Worm (Caenorhabditis elegans) whole organism, late embryonic: Measurements from ENCODE around the gene acp-5.

ENCODE experiments used
- F13H6.1 ChIP-seq: sonication (generic microtip); optimal IDR thresholded peaks from 2 replicates; lab custom pipeline; 2016; ENCODE audit warnings: missing genetic modification characterization, missing compliant biosample characterization
- K02D7.2 ChIP-seq: sonication (generic microtip); optimal IDR thresholded peaks from 2 replicates; lab custom pipeline; 2017; ENCODE audit warnings: mild to moderate bottlenecking, missing genetic modification characterization, missing compliant biosample characterization
- K09A11.1 ChIP-seq: sonication (generic microtip); optimal IDR thresholded peaks from 2 replicates; lab custom pipeline; 2017; ENCODE audit warnings: antibody characterized with exemption, mild to moderate bottlenecking, missing genetic modification characterization, missing compliant biosample characterization; ENCODE audit not compliant: insufficient read depth
- ahr-1 ChIP-seq: sonication (generic microtip); optimal IDR thresholded peaks from 2 replicates; lab custom pipeline; 2016; ENCODE audit warnings: missing genetic modification characterization, missing compliant biosample characterization
- ceh-18 ChIP-seq: sonication (generic microtip); optimal IDR thresholded peaks from 2 replicates; lab custom pipeline; 2016; ENCODE audit warnings: missing genetic modification characterization, missing compliant biosample characterization
- ceh-2 ChIP-seq: sonication (generic microtip); optimal IDR thresholded peaks from 2 replicates; lab custom pipeline; 2016; ENCODE audit warnings: missing genotype, missing genetic modification characterization, missing compliant biosample characterization
- ceh-24 ChIP-seq: sonication (generic microtip); optimal IDR thresholded peaks from 2 replicates; lab custom pipeline; 2016; ENCODE audit warnings: mild to moderate bottlenecking, missing genetic modification characterization, missing compliant biosample characterization
- ceh-30 ChIP-seq: fragments of 150-350 bp; optimal IDR thresholded peaks from 2 replicates; lab custom pipeline; 2014; ENCODE audit warnings: missing biosample characterization, missing genetic modification characterization
- ceh-31 ChIP-seq: sonication (generic microtip); optimal IDR thresholded peaks from 2 replicates; lab custom pipeline; 2016; ENCODE audit warnings: missing genetic modification characterization, missing compliant biosample characterization
- ceh-45 ChIP-seq: fragments of 200-800 bp; sonication (Bioruptor generic); IDR thresholded peaks from 2 replicates; pipeline ENCODE4 v1.3.6; 2022; ENCODE audit warnings: missing genetic modification reagents, missing genetic modification characterization, missing compliant biosample characterization
- ceh-48 ChIP-seq: sonication (generic microtip); optimal IDR thresholded peaks from 2 replicates; lab custom pipeline; 2016; ENCODE audit warnings: missing genetic modification characterization, inconsistent platforms, missing compliant biosample characterization
- ceh-9 ChIP-seq: sonication (generic microtip); optimal IDR thresholded peaks from 2 replicates; lab custom pipeline; 2016; ENCODE audit warnings: mild to moderate bottlenecking, missing genetic modification characterization, inconsistent platforms, missing compliant biosample characterization
- dmd-4 ChIP-seq: sonication (generic microtip); optimal IDR thresholded peaks from 2 replicates; lab custom pipeline; 2016; ENCODE audit warnings: borderline replicate concordance, missing genetic modification characterization, missing compliant biosample characterization
- elt-2 ChIP-seq: sonication (generic microtip); optimal IDR thresholded peaks from 2 replicates; lab custom pipeline; 2016; ENCODE audit warnings: missing genetic modification reagents, missing genetic modification characterization, missing compliant biosample characterization
- ets-4 ChIP-seq: sonication (generic microtip); optimal IDR thresholded peaks from 2 replicates; lab custom pipeline; 2016; ENCODE audit warnings: missing genetic modification characterization, missing compliant biosample characterization
- eyg-1 ChIP-seq: sonication (generic microtip); optimal IDR thresholded peaks from 2 replicates; lab custom pipeline; 2016; ENCODE audit warnings: missing genotype, missing genetic modification characterization, missing compliant biosample characterization
- fax-1 ChIP-seq: sonication (generic microtip); optimal IDR thresholded peaks from 2 replicates; lab custom pipeline; 2016; ENCODE audit warnings: missing genotype, missing genetic modification characterization, missing compliant biosample characterization
- fkh-10 ChIP-seq: fragments of 150-350 bp; optimal IDR thresholded peaks from 2 replicates; lab custom pipeline; 2014; ENCODE audit warnings: missing biosample characterization, missing genetic modification reagents, missing genetic modification characterization
- hlh-13 ChIP-seq: fragments of 200-800 bp; sonication (Bioruptor generic); optimal IDR thresholded peaks from 2 replicates; lab custom pipeline; 2018; ENCODE audit warnings: mild to moderate bottlenecking, missing genetic modification characterization, missing compliant biosample characterization
- hlh-30 ChIP-seq: sonication (generic microtip); optimal IDR thresholded peaks from 2 replicates; lab custom pipeline; 2017; ENCODE audit warnings: antibody characterized with exemption, missing genetic modification characterization, missing compliant biosample characterization; ENCODE audit not compliant: insufficient read depth
- lin-11 ChIP-seq: fragments of 200-800 bp; sonication (Bioruptor generic); optimal IDR thresholded peaks from 2 replicates; lab custom pipeline; 2018; ENCODE audit warnings: mild to moderate bottlenecking, missing genetic modification characterization, missing compliant biosample characterization
- madf-2 ChIP-seq: sonication (generic microtip); optimal IDR thresholded peaks from 2 replicates; lab custom pipeline; 2017; ENCODE audit warnings: missing genetic modification characterization, missing compliant biosample characterization
- nfya-1 ChIP-seq: sonication (generic microtip); optimal IDR thresholded peaks from 2 replicates; lab custom pipeline; 2017; ENCODE audit warnings: missing genetic modification characterization, mild to moderate bottlenecking, missing compliant biosample characterization, antibody characterized with exemption, moderate library complexity
- nhr-232 ChIP-seq: sonication (generic microtip); optimal IDR thresholded peaks from 2 replicates; lab custom pipeline; 2016; ENCODE audit warnings: missing genetic modification characterization, missing compliant biosample characterization
- odd-2 ChIP-seq: sonication (generic microtip); optimal IDR thresholded peaks from 2 replicates; lab custom pipeline; 2017; ENCODE audit warnings: antibody characterized with exemption, mild to moderate bottlenecking, missing genetic modification characterization, missing compliant biosample characterization
- pha-4 ChIP-seq: fragments of 150-350 bp; optimal IDR thresholded peaks from 2 replicates; lab custom pipeline; 2018; ENCODE audit warnings: missing biosample characterization, missing genetic modification reagents, missing genetic modification characterization
- pqm-1 ChIP-seq: sonication (generic microtip); optimal IDR thresholded peaks from 2 replicates; lab custom pipeline; 2016; ENCODE audit warnings: missing genetic modification characterization, missing compliant biosample characterization
- pros-1 ChIP-seq: fragments of 150-350 bp; optimal IDR thresholded peaks from 2 replicates; lab custom pipeline; 2014; ENCODE audit warnings: missing biosample characterization, missing genetic modification reagents, missing genetic modification characterization
- rnt-1 ChIP-seq: sonication (generic microtip); optimal IDR thresholded peaks from 2 replicates; lab custom pipeline; 2016; ENCODE audit warnings: missing genetic modification characterization, missing compliant biosample characterization
- sdc-2 ChIP-seq: sonication (generic microtip); optimal IDR thresholded peaks from 2 replicates; lab custom pipeline; 2016; ENCODE audit warnings: missing genotype, missing genetic modification characterization, missing compliant biosample characterization
- tbx-7 ChIP-seq: sonication (generic microtip); optimal IDR thresholded peaks from 2 replicates; lab custom pipeline; 2016; ENCODE audit warnings: missing genotype, missing genetic modification characterization, missing compliant biosample characterization
- ttx-3 ChIP-seq: sonication (generic microtip); optimal IDR thresholded peaks from 2 replicates; lab custom pipeline; 2016; ENCODE audit warnings: missing genetic modification reagents, missing genetic modification characterization, missing compliant biosample characterization
- unc-3 ChIP-seq, 2 experiments: fragments of 200-800 bp in 1 of 2; sonication (Bioruptor generic) in 1 of 2; sonication (generic microtip) in 1 of 2; conservative IDR thresholded peaks in 1 of 2; optimal IDR thresholded peaks in 1 of 2; 2 replicates each; pipeline versions ENCODE4 v1.3.6 to Lab custom; 2016 to 2022; ENCODE audit warnings: missing compliant biosample characterization in 2 of 2, missing genetic modification characterization in 2 of 2, missing genetic modification reagents in 1 of 2
- unc-42 ChIP-seq: sonication (generic microtip); optimal IDR thresholded peaks from 2 replicates; lab custom pipeline; 2016; ENCODE audit warnings: missing genotype, missing genetic modification characterization, missing compliant biosample characterization
- unc-86 ChIP-seq: sonication (generic microtip); optimal IDR thresholded peaks from 2 replicates; lab custom pipeline; 2016; ENCODE audit warnings: missing genetic modification characterization, missing compliant biosample characterization

acp-5 gene

ce11 chrX:5829175-5829574, at the start of gene acp-5:
acp-5 (plus strand) TSS chrX:5829435.
- TF ChIP-seq unc-86 (no peak), elt-2 (no peak), fax-1 (tag; lab: Kevin White, UChicago) (no peak), fkh-10 (no peak), pha-4 (no peak), eyg-1 (tag; lab: Kevin White, UChicago) (no peak), ceh-2 (tag; lab: Kevin White, UChicago) (no peak), ceh-48 (tag; lab: Kevin White, UChicago) (no peak), pqm-1 (tag; lab: Kevin White, UChicago) (no peak), K09A11.1 (tag; lab: Kevin White, UChicago) (no peak), lin-11 (tag; lab: Kevin White, UChicago) (no peak), ahr-1 (no peak)
- TF ChIP-seq, all 69 proteins: peak for 0

- peak; percentile 56 for TF ChIP-seq hlh-30 (tag; lab: Kevin White, UChicago)
- no peak for TF ChIP-seq ceh-18 (tag; lab: Kevin White, UChicago)
- peak; percentile 1 for TF ChIP-seq nfya-1
- TF ChIP-seq ceh-9, result no peak
- no peak for TF ChIP-seq ceh-48 (tag; lab: Kevin White, UChicago)
- TF ChIP-seq, all 69 proteins: peak for 2
Observed at ce11 chrX:5780672-5781182, 48.5 kb upstream of the acp-5 start, which contains the start of gene sft-4. sft-4 (minus strand) TSS chrX:5780722.

ce11 chrX:5781294-5781693, 47.9 kb upstream of the acp-5 start:
- TF ChIP-seq ceh-24 (tag; lab: Kevin White, UChicago) (no peak), ceh-2 (tag; lab: Kevin White, UChicago) (no peak), unc-3 (GFP tag; conservative IDR thresholded peaks at IDR 0.05; lab: Robert Waterston, UW) (no peak), unc-3 (tag; optimal IDR thresholded peaks at IDR 0.05; lab: Kevin White, UChicago) (no peak), ets-4 (no peak), F13H6.1 (tag; lab: Kevin White, UChicago) (no peak), pqm-1 (tag; lab: Kevin White, UChicago) (no peak), ceh-18 (tag; lab: Kevin White, UChicago) (no peak), pros-1 (no peak), nhr-232 (no peak), odd-2 (no peak), ceh-48 (tag; lab: Kevin White, UChicago) (no peak), dmd-4 (tag; lab: Kevin White, UChicago) (no peak), sdc-2 (tag; lab: Kevin White, UChicago) (no peak), ceh-31 (tag; lab: Kevin White, UChicago) (no peak)
- TF ChIP-seq, all 69 proteins: peak for 0

- TF ChIP-seq fax-1 (tag; lab: Kevin White, UChicago), result no peak
- no peak for TF ChIP-seq K02D7.2 (tag; lab: Kevin White, UChicago)
- TF ChIP-seq ceh-45 (GFP tag; lab: Robert Waterston, UW), result no peak
- peak; percentile 0 for TF ChIP-seq elt-2
- no peak for TF ChIP-seq ceh-30 (tag; lab: Kevin White, UChicago)
- TF ChIP-seq, all 69 proteins: peak for 1
Observed at ce11 chrX:5782153-5782552, 47.1 kb upstream of the acp-5 start, which contains the start of gene gakh-1. gakh-1 (plus strand) TSS chrX:5782499.

ce11 chrX:5786193-5786592, 43.0 kb upstream of the acp-5 start, which contains the start of gene F46G11.6:
F46G11.6 (plus strand) TSS chrX:5786493.
- TF ChIP-seq rnt-1 (tag; lab: Kevin White, UChicago) (no peak), fkh-10 (no peak), madf-2 (tag; lab: Kevin White, UChicago) (no peak), unc-42 (tag; lab: Kevin White, UChicago) (no peak), hlh-13 (GFP tag; lab: Kevin White, UChicago) (no peak), ttx-3 (no peak), tbx-7 (tag; lab: Kevin White, UChicago) (no peak), pqm-1 (tag; lab: Kevin White, UChicago) (no peak)
